Worm (Caenorhabditis elegans) whole organism, L1 larva: ENCODE measurements around the gene ugt-44.

Experiments
- C04F5.9 ChIP-seq: sonication (generic microtip); optimal IDR thresholded peaks from 2 replicates; lab custom pipeline; 2016; ENCODE audit warnings: missing genetic modification characterization, missing compliant biosample characterization
- C16A3.4 ChIP-seq: fragments of 150-350 bp; optimal IDR thresholded peaks from 2 replicates; lab custom pipeline; 2014; ENCODE audit warnings: missing biosample characterization, missing genetic modification characterization
- Y116A8C.19 ChIP-seq: sonication (generic microtip); optimal IDR thresholded peaks from 2 replicates; lab custom pipeline; 2016; ENCODE audit warnings: missing compliant biosample characterization, missing genetic modification characterization, borderline replicate concordance
- aly-2 ChIP-seq: fragments of 150-350 bp; optimal IDR thresholded peaks from 2 replicates; lab custom pipeline; 2014; ENCODE audit warnings: missing biosample characterization, missing genetic modification characterization
- ceh-8 ChIP-seq: fragments of 200-800 bp; sonication (Bioruptor generic); optimal IDR thresholded peaks from 2 replicates; lab custom pipeline; 2018; ENCODE audit warnings: mild to moderate bottlenecking, missing genetic modification characterization, moderate library complexity, missing compliant biosample characterization
- ceh-82 ChIP-seq, 3 experiments: fragments of 150-350 bp in 1 of 3; sonication (generic microtip) in 2 of 3; optimal IDR thresholded peaks; 2 replicates each; lab custom pipeline; 2014 to 2017; ENCODE audit warnings: missing biosample characterization in 3 of 3, missing genetic modification characterization in 3 of 3
- ces-1 ChIP-seq: fragments of 150-350 bp; optimal IDR thresholded peaks from 2 replicates; lab custom pipeline; 2014; ENCODE audit warnings: missing biosample characterization, missing genetic modification reagents, missing genetic modification characterization
- dsc-1 ChIP-seq: sonication (generic microtip); optimal IDR thresholded peaks from 2 replicates; lab custom pipeline; 2016; ENCODE audit warnings: mild to moderate bottlenecking, missing genetic modification characterization, missing compliant biosample characterization
- efl-1 ChIP-seq, 4 experiments: fragments of 150-350 bp; optimal IDR thresholded peaks in 3 of 4; peaks in 1 of 4; 1 replicate in 1 of 4; 2 replicates in 3 of 4; lab custom pipeline; 2014; ENCODE audit warnings: missing biosample characterization in 2 of 4, missing genetic modification characterization in 2 of 4, missing genetic modification reagents in 2 of 4
- elt-2 ChIP-seq: sonication (generic microtip); optimal IDR thresholded peaks from 2 replicates; lab custom pipeline; 2016; ENCODE audit warnings: missing genetic modification characterization, mild to moderate bottlenecking, inconsistent platforms, missing compliant biosample characterization, missing genetic modification reagents
- ets-5 ChIP-seq: fragments of 200-800 bp; sonication (Bioruptor generic); IDR thresholded peaks from 2 replicates; pipeline ENCODE4 v1.3.6; 2022; ENCODE audit warnings: missing genetic modification characterization, missing compliant biosample characterization
- fkh-4 ChIP-seq: sonication (generic microtip); optimal IDR thresholded peaks from 2 replicates; lab custom pipeline; 2016; ENCODE audit warnings: missing compliant biosample characterization, missing genetic modification characterization, borderline replicate concordance
- grh-1 ChIP-seq: fragments of 200-800 bp; sonication (Bioruptor generic); IDR thresholded peaks from 2 replicates; pipeline ENCODE4 v1.3.6; 2022; ENCODE audit warnings: missing genetic modification reagents, missing genetic modification characterization, missing compliant biosample characterization
- lin-13 ChIP-seq: fragments of 150-350 bp; optimal IDR thresholded peaks from 2 replicates; lab custom pipeline; 2014; ENCODE audit warnings: missing biosample characterization, missing genetic modification reagents, missing genetic modification characterization
- lin-14 ChIP-seq: fragments of 200-800 bp; sonication (Bioruptor generic); optimal IDR thresholded peaks from 2 replicates; lab custom pipeline; 2018; ENCODE audit warnings: mild to moderate bottlenecking, missing genetic modification characterization, moderate library complexity, missing compliant biosample characterization
- lin-15B ChIP-seq: fragments of 150-350 bp; sonication (generic microtip); optimal IDR thresholded peaks from 3 replicates; lab custom pipeline; 2014; ENCODE audit warnings: missing biosample characterization, missing genetic modification characterization
- lin-39 ChIP-seq: fragments of 150-350 bp; optimal IDR thresholded peaks from 2 replicates; lab custom pipeline; 2014; ENCODE audit warnings: missing biosample characterization, missing genetic modification reagents, missing genetic modification characterization
- lir-3 ChIP-seq: sonication (generic microtip); optimal IDR thresholded peaks from 2 replicates; lab custom pipeline; 2016; ENCODE audit warnings: mild to moderate bottlenecking, missing genetic modification characterization, moderate library complexity, missing compliant biosample characterization; ENCODE audit not compliant: poor library complexity
- lsy-2 ChIP-seq, 2 experiments: fragments of 150-350 bp; optimal IDR thresholded peaks; 2 replicates each; lab custom pipeline; 2014; ENCODE audit warnings: missing biosample characterization in 2 of 2, missing genetic modification characterization in 2 of 2
- mab-9 ChIP-seq: fragments of 200-800 bp; sonication (Bioruptor generic); IDR thresholded peaks from 2 replicates; pipeline ENCODE4 v1.3.6; 2022; ENCODE audit warnings: missing genetic modification reagents, missing genetic modification characterization, missing compliant biosample characterization
- nhr-11 ChIP-seq: fragments of 150-350 bp; optimal IDR thresholded peaks from 2 replicates; lab custom pipeline; 2014; ENCODE audit warnings: missing biosample characterization, missing genetic modification characterization
- nhr-20 ChIP-seq: sonication (generic microtip); optimal IDR thresholded peaks from 2 replicates; lab custom pipeline; 2016; ENCODE audit warnings: mild to moderate bottlenecking, missing genetic modification characterization, missing compliant biosample characterization
- nhr-237 ChIP-seq: fragments of 150-350 bp; optimal IDR thresholded peaks from 2 replicates; lab custom pipeline; 2014; ENCODE audit warnings: missing biosample characterization, missing genetic modification characterization
- nhr-47 ChIP-seq: sonication (generic microtip); optimal IDR thresholded peaks from 2 replicates; lab custom pipeline; 2016; ENCODE audit warnings: mild to moderate bottlenecking, missing genetic modification characterization, moderate library complexity, missing compliant biosample characterization
- nhr-71 ChIP-seq: sonication (generic microtip); optimal IDR thresholded peaks from 2 replicates; lab custom pipeline; 2016; ENCODE audit warnings: mild to moderate bottlenecking, missing genetic modification characterization, moderate library complexity, missing compliant biosample characterization
- nhr-76 ChIP-seq: sonication (generic microtip); optimal IDR thresholded peaks from 2 replicates; lab custom pipeline; 2017; ENCODE audit warnings: missing biosample characterization, missing genetic modification characterization
- nhr-85 ChIP-seq: sonication (generic microtip); peaks from one replicate; lab custom pipeline; 2016; ENCODE audit warnings: missing genetic modification characterization, inconsistent platforms, missing compliant biosample characterization
- pag-3 ChIP-seq: sonication (generic microtip); optimal IDR thresholded peaks from 2 replicates; lab custom pipeline; 2017; ENCODE audit warnings: missing genetic modification characterization, mild to moderate bottlenecking, missing compliant biosample characterization, antibody characterized with exemption, borderline replicate concordance; ENCODE audit not compliant: insufficient read depth
- pqm-1 ChIP-seq: sonication (generic microtip); optimal IDR thresholded peaks from 3 replicates; lab custom pipeline; 2017; ENCODE audit warnings: missing biosample characterization, missing genetic modification characterization
- skn-1 ChIP-seq: fragments of 150-350 bp; optimal IDR thresholded peaks from 2 replicates; lab custom pipeline; 2014; ENCODE audit warnings: missing biosample characterization, missing genetic modification characterization
- snu-23 ChIP-seq: sonication (generic microtip); optimal IDR thresholded peaks from 2 replicates; lab custom pipeline; 2016; ENCODE audit warnings: missing genetic modification characterization, missing compliant biosample characterization
- tbx-2 ChIP-seq: sonication (generic microtip); optimal IDR thresholded peaks from 2 replicates; lab custom pipeline; 2016; ENCODE audit warnings: missing genetic modification characterization, missing compliant biosample characterization
- tlp-1 ChIP-seq: fragments of 150-350 bp; optimal IDR thresholded peaks from 2 replicates; lab custom pipeline; 2014; ENCODE audit warnings: missing biosample characterization, missing genetic modification characterization
- unc-130 ChIP-seq: fragments of 150-350 bp; optimal IDR thresholded peaks from 2 replicates; lab custom pipeline; 2017; ENCODE audit warnings: missing biosample characterization, missing genetic modification characterization, inconsistent platforms
- unc-30 ChIP-seq: sonication (generic microtip); optimal IDR thresholded peaks from 2 replicates; lab custom pipeline; 2017; ENCODE audit warnings: missing biosample characterization, missing genetic modification characterization
- vab-15 ChIP-seq: sonication (generic microtip); optimal IDR thresholded peaks from 2 replicates; lab custom pipeline; 2017; ENCODE audit warnings: missing genotype, mild to moderate bottlenecking, missing genetic modification characterization, missing compliant biosample characterization
- ztf-11 ChIP-seq, 2 experiments: sonication (generic microtip); optimal IDR thresholded peaks; 2 replicates each; lab custom pipeline; 2016 to 2017; ENCODE audit warnings: missing genetic modification characterization in 2 of 2, missing biosample characterization in 1 of 2, missing compliant biosample characterization in 1 of 2

The ugt-44 gene

DNA sequence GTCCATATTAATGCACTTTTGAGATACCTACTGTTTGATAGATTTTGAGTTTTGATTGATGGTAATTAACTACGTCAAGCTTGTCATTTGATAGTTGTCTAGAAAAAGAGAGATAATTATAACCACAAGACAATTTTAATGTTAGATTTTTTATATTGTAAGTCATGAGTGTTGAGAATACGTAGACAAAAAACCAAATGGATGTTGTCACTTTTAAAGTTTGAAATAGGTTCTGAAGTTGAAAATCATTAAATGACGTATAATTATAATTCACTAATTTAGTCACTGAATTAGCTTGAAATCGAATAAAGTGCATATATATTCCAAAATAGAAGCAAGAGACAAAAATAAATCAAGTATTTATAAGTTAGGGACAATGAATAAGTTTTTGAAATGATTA, 32.4 kb upstream of the ugt-44 start:
- TF ChIP-seq nhr-11 (tag; lab: Kevin White, UChicago) = no peak
- TF ChIP-seq ceh-8 = peak; percentile 92
- peak; percentile 44 for TF ChIP-seq nhr-71 (tag; lab: Kevin White, UChicago)
- TF ChIP-seq Y116A8C.19 (tag; lab: Kevin White, UChicago) = no peak
- TF ChIP-seq C16A3.4 (tag; lab: Kevin White, UChicago) = no peak

DNA sequence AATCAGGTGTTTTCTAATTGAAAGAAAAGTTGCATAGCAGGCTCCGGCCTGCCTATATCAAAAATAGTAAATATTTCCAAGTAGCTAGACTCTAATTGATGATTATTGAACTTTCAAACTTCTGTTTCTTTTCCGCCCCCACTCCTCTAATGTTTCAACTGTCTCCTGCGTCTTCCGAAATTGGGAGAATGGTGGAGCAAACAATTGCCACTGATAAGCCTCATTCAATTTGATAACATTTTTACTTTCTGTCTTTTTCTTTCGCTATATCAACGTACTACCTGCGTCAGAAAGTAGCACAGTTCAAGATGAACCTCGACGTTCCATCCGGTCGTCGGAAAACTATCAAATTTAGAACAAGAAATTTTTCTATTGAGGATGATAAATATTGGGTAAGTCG, 30.6 kb upstream of the ugt-44 start, which contains the start of gene F13B12.3:
F13B12.3 (plus strand) TSS at position 223 of the 400 bp plus-strand sequence.
- no peak for TF ChIP-seq lin-13 (GFP tag; lab: Kevin White, UChicago)
- no peak for TF ChIP-seq nhr-237 (tag; lab: Kevin White, UChicago)
- no peak for TF ChIP-seq lsy-2 (tag; optimal IDR thresholded peaks at IDR 0.05; lab: Kevin White, UChicago)
- peak; percentile 1 for TF ChIP-seq lin-14 (GFP tag; lab: Kevin White, UChicago)
- no peak for TF ChIP-seq lir-3 (tag; lab: Kevin White, UChicago)
- TF ChIP-seq lin-39 = no peak
- TF ChIP-seq nhr-20 (tag; lab: Kevin White, UChicago) = no peak
- TF ChIP-seq ztf-11 (tag; optimal IDR thresholded peaks at IDR 0.05; lab: Kevin White, UChicago) = no peak
- TF ChIP-seq nhr-71 (tag; lab: Kevin White, UChicago) = no peak
- no peak for TF ChIP-seq C04F5.9 (tag; lab: Kevin White, UChicago)
- TF ChIP-seq ceh-82 (tag; optimal IDR thresholded peaks at IDR 0.05; lab: Kevin White, UChicago) = no peak
- TF ChIP-seq unc-30 (tag; lab: Kevin White, UChicago) = no peak
- TF ChIP-seq elt-2 (tag; lab: Kevin White, UChicago) = peak; percentile 62
- TF ChIP-seq pqm-1 = peak; percentile 53

DNA sequence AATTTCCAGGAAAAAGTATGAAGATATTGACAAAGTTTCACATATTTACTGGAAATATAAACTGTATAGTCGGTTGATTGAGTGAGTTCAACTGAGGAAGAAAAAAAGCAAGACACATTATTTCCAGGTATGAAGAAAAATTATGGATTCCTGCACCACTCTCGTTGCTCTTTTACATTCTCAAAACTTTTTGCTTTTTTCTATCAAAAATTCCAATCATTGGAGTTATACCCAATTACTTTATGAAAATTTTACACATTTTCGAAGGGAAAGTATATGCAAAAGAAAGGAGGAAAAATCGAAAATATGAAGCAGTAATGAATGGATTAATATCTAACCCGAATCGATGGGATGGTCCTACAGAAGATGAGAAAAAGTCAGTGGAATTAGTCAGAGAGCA, 26.6 kb upstream of the ugt-44 start:
- TF ChIP-seq efl-1 (optimal IDR thresholded peaks at IDR 0.05; lab: Kevin White, UChicago) = no peak
- peak in 1 of 2 experiments; percentile 71 for TF ChIP-seq efl-1 (GFP tag; optimal IDR thresholded peaks at IDR 0.05 in 1 of 2; lab: Kevin White, UChicago)
- TF ChIP-seq grh-1 (GFP tag; lab: Robert Waterston, UW) = no peak

DNA sequence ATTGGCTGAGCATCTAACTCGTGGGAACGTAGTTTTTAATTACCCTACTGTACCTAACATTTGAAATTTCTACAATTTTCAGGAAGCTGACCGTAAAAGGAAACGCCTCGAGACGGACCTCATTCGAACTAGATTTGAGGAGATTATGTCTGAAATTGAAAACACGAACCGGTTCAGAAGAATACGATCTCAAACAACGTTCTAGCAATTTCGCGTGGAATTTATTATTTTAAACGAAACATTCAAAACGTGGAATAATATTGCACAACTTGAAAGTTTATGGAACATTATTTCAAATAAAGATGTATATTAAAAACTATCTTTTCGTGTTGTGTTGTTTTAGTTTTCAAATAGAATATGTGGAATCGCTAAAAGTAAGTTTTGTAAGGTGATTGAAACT, 26.0 kb upstream of the ugt-44 start, which contains the start of gene F13B12.7:
F13B12.7 (plus strand) TSS at position 301 of the 400 bp plus-strand sequence.
- TF ChIP-seq nhr-47 (no peak), snu-23 (GFP tag; lab: Kevin White, UChicago) (no peak), tlp-1 (tag; lab: Kevin White, UChicago) (no peak), mab-9 (no peak), aly-2 (tag; lab: Kevin White, UChicago) (no peak), grh-1 (GFP tag; lab: Robert Waterston, UW) (no peak), tbx-2 (no peak)

DNA sequence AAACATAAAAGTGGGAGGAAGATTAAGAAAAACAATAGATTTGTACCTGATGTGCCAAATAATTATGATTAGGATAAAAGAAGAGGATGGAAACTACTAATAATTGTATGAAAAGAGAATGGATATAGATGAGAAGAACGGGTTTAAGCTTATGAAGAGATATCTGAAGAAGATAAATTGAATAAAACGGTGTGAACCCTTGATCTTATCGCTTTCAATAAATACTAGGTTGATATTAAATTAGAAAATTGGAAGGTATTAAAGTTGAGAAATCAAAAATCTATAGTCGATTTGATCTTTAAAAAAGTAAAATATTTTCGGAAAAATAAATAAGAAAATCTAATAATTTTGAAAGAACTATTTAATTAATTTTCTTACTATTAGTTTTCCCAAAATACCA, 19.7 kb upstream of the ugt-44 start, which contains the start of gene F13B12.4:
F13B12.4 (minus strand) TSS at position 101 of the 400 bp plus-strand sequence.
- no peak for TF ChIP-seq fkh-4 (tag; lab: Kevin White, UChicago)
- TF ChIP-seq dsc-1 (tag; lab: Kevin White, UChicago) = peak; percentile 42
- TF ChIP-seq vab-15 (tag; lab: Kevin White, UChicago) = no peak
- TF ChIP-seq ztf-11 (tag; optimal IDR thresholded peaks at IDR 0.05; lab: Kevin White, UChicago) = no peak

DNA sequence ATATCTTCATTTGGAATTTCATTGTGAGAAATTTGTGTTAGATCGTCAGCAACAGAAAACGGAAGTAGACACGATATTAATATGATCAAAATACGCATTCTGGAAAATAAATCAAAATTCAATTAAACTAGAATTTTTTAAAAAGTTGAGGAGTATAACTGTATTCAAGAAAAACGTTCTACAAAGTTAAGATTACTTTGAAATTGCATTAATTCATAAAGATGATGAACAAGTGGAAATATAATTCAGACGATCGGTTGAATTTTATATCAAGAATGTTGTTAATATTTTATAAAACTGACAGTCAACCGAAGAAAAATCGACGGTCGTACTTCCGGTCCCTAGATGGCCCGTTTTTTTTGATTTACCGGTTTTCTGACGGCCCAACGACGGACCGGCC, 16.5 kb upstream of the ugt-44 start, which contains the start of gene F01D4.8:
F01D4.8 (minus strand) TSS at position 101 of the 400 bp plus-strand sequence.
- TF ChIP-seq pag-3 (tag; lab: Kevin White, UChicago) (no peak), unc-130 (tag; lab: Kevin White, UChicago) (no peak), nhr-85 (tag; lab: Kevin White, UChicago) (no peak), skn-1 (tag; lab: Kevin White, UChicago) (no peak), ets-5 (no peak), snu-23 (GFP tag; lab: Kevin White, UChicago) (no peak), lin-15B (tag; lab: Kevin White, UChicago) (no peak), nhr-76 (tag; lab: Kevin White, UChicago) (no peak), ces-1 (GFP tag; lab: Kevin White, UChicago) (no peak)
- TF ChIP-seq, all 84 proteins: peak for 0
